Worm (Caenorhabditis elegans) whole organism, mixed stage, embryonic: ENCODE measurements around the gene H03E18.2.

Source experiments
- M03D4.4 ChIP-seq: sonication (generic microtip); optimal IDR thresholded peaks from 2 replicates; lab custom pipeline; 2017; ENCODE audit warnings: mild to moderate bottlenecking, missing genetic modification characterization, missing compliant biosample characterization
- bed-3 ChIP-seq: fragments of 200-800 bp; sonication (Bioruptor generic); optimal IDR thresholded peaks from 3 replicates; lab custom pipeline; 2018; ENCODE audit warnings: mild to moderate bottlenecking, missing genetic modification characterization, moderate library complexity, missing compliant biosample characterization
- blmp-1 ChIP-seq: fragments of 150-350 bp; optimal IDR thresholded peaks from 2 replicates; lab custom pipeline; 2014; ENCODE audit warnings: missing biosample characterization, missing genetic modification characterization
- ceh-39 ChIP-seq: fragments of 150-350 bp; optimal IDR thresholded peaks from 2 replicates; lab custom pipeline; 2014; ENCODE audit warnings: missing biosample characterization, missing genetic modification characterization
- ceh-43 ChIP-seq: fragments of 200-800 bp; sonication (Bioruptor generic); optimal IDR thresholded peaks from 2 replicates; lab custom pipeline; 2018; ENCODE audit warnings: mild to moderate bottlenecking, missing genetic modification characterization, moderate library complexity, missing compliant biosample characterization
- ceh-83 ChIP-seq: fragments of 200-800 bp; sonication (Bioruptor generic); optimal IDR thresholded peaks from 2 replicates; lab custom pipeline; 2018; ENCODE audit warnings: mild to moderate bottlenecking, missing genetic modification characterization, missing compliant biosample characterization
- ces-1 ChIP-seq: fragments of 150-350 bp; optimal IDR thresholded peaks from 2 replicates; lab custom pipeline; 2014; ENCODE audit warnings: missing biosample characterization, missing genetic modification reagents, missing genetic modification characterization
- cnd-1 ChIP-seq: fragments of 200-800 bp; sonication (Bioruptor generic); optimal IDR thresholded peaks from 2 replicates; lab custom pipeline; 2018; ENCODE audit warnings: mild to moderate bottlenecking, missing genetic modification characterization, missing compliant biosample characterization
- drap-1 ChIP-seq: fragments of 200-800 bp; sonication (Bioruptor generic); optimal IDR thresholded peaks from 3 replicates; lab custom pipeline; 2018; ENCODE audit warnings: mild to moderate bottlenecking, missing genetic modification characterization, missing compliant biosample characterization
- elt-1 ChIP-seq: sonication (generic microtip); optimal IDR thresholded peaks from 2 replicates; lab custom pipeline; 2017; ENCODE audit warnings: missing genetic modification characterization, mild to moderate bottlenecking, missing compliant biosample characterization, antibody characterized with exemption, moderate library complexity, borderline replicate concordance; ENCODE audit not compliant: insufficient read depth
- elt-3 ChIP-seq: fragments of 150-350 bp; optimal IDR thresholded peaks from 2 replicates; lab custom pipeline; 2014; ENCODE audit warnings: missing biosample characterization, missing genetic modification characterization
- flh-1 ChIP-seq: fragments of 200-800 bp; sonication (Bioruptor generic); optimal IDR thresholded peaks from 2 replicates; lab custom pipeline; 2018; ENCODE audit warnings: mild to moderate bottlenecking, missing genetic modification characterization, moderate library complexity, missing compliant biosample characterization
- ham-2 ChIP-seq: fragments of 200-800 bp; sonication (Bioruptor generic); optimal IDR thresholded peaks from 2 replicates; lab custom pipeline; 2018; ENCODE audit warnings: mild to moderate bottlenecking, missing genetic modification characterization, missing compliant biosample characterization
- hlh-1 ChIP-seq: fragments of 150-350 bp; optimal IDR thresholded peaks from 2 replicates; lab custom pipeline; 2014; ENCODE audit warnings: missing biosample characterization, missing genetic modification reagents, missing genetic modification characterization
- lin-13 ChIP-seq: fragments of 150-350 bp; optimal IDR thresholded peaks from 2 replicates; lab custom pipeline; 2014; ENCODE audit warnings: missing biosample characterization, missing genetic modification characterization
- lin-32 ChIP-seq: fragments of 200-800 bp; sonication (Bioruptor generic); optimal IDR thresholded peaks from 2 replicates; lab custom pipeline; 2018; ENCODE audit warnings: mild to moderate bottlenecking, missing genetic modification characterization, missing compliant biosample characterization
- lsy-2 ChIP-seq: fragments of 150-350 bp; optimal IDR thresholded peaks from 2 replicates; lab custom pipeline; 2014; ENCODE audit warnings: missing biosample characterization, missing genetic modification characterization
- mab-5 ChIP-seq: fragments of 150-350 bp; optimal IDR thresholded peaks from 2 replicates; lab custom pipeline; 2014; ENCODE audit warnings: missing biosample characterization, missing genetic modification characterization
- mep-1 ChIP-seq: fragments of 150-350 bp; optimal IDR thresholded peaks from 2 replicates; lab custom pipeline; 2017; ENCODE audit warnings: missing biosample characterization, missing genetic modification reagents, missing genetic modification characterization, inconsistent platforms
- mls-2 ChIP-seq: sonication (generic microtip); optimal IDR thresholded peaks from 2 replicates; lab custom pipeline; 2016; ENCODE audit warnings: mild to moderate bottlenecking, missing genetic modification characterization, moderate library complexity, missing compliant biosample characterization
- nhr-12 ChIP-seq: fragments of 150-350 bp; optimal IDR thresholded peaks from 2 replicates; lab custom pipeline; 2014; ENCODE audit warnings: missing biosample characterization, missing genetic modification characterization
- nhr-2 ChIP-seq: fragments of 150-350 bp; optimal IDR thresholded peaks from 2 replicates; lab custom pipeline; 2014; ENCODE audit warnings: missing biosample characterization, missing genetic modification characterization
- nhr-237 ChIP-seq: fragments of 150-350 bp; optimal IDR thresholded peaks from 2 replicates; lab custom pipeline; 2014; ENCODE audit warnings: missing biosample characterization, missing genetic modification characterization
- nhr-28 ChIP-seq: fragments of 150-350 bp; optimal IDR thresholded peaks from 2 replicates; lab custom pipeline; 2014; ENCODE audit warnings: missing biosample characterization, missing genetic modification characterization
- nhr-76 ChIP-seq: sonication (generic microtip); optimal IDR thresholded peaks from 2 replicates; lab custom pipeline; 2017; ENCODE audit warnings: missing biosample characterization, missing genetic modification characterization
- pha-4 ChIP-seq: fragments of 150-350 bp; optimal IDR thresholded peaks from 2 replicates; lab custom pipeline; 2018; ENCODE audit warnings: missing biosample characterization, missing genetic modification reagents, missing genetic modification characterization
- sem-2 ChIP-seq: fragments of 200-800 bp; sonication (Bioruptor generic); optimal IDR thresholded peaks from 2 replicates; lab custom pipeline; 2018; ENCODE audit warnings: mild to moderate bottlenecking, missing genetic modification characterization, missing compliant biosample characterization
- snpc-4 ChIP-seq: fragments of 150-350 bp; optimal IDR thresholded peaks from 2 replicates; lab custom pipeline; 2014; ENCODE audit warnings: missing biosample characterization, missing genetic modification characterization
- sptf-1 ChIP-seq: sonication (generic microtip); optimal IDR thresholded peaks from 2 replicates; lab custom pipeline; 2017; ENCODE audit warnings: mild to moderate bottlenecking, missing genetic modification characterization, moderate library complexity, missing compliant biosample characterization
- tbx-8 ChIP-seq: fragments of 200-800 bp; sonication (Bioruptor generic); optimal IDR thresholded peaks from 2 replicates; lab custom pipeline; 2018; ENCODE audit warnings: mild to moderate bottlenecking, missing genetic modification characterization, moderate library complexity, missing compliant biosample characterization
- unc-120 ChIP-seq: sonication (generic microtip); optimal IDR thresholded peaks from 2 replicates; lab custom pipeline; 2017; ENCODE audit warnings: missing genetic modification characterization, missing compliant biosample characterization; ENCODE audit not compliant: poor library complexity, severe bottlenecking
- unc-39 ChIP-seq: fragments of 150-350 bp; optimal IDR thresholded peaks from 2 replicates; lab custom pipeline; 2014; ENCODE audit warnings: missing biosample characterization, missing genetic modification characterization
- unc-62 ChIP-seq: fragments of 150-350 bp; optimal IDR thresholded peaks from 2 replicates; lab custom pipeline; 2014; ENCODE audit warnings: missing biosample characterization, missing genetic modification reagents, missing genetic modification characterization
- zip-8 ChIP-seq: fragments of 150-350 bp; optimal IDR thresholded peaks from 2 replicates; lab custom pipeline; 2014; ENCODE audit warnings: missing biosample characterization, missing genetic modification characterization
- ztf-11 ChIP-seq: fragments of 150-350 bp; optimal IDR thresholded peaks from 2 replicates; lab custom pipeline; 2014; ENCODE audit warnings: missing biosample characterization, missing genetic modification characterization

The H03E18.2 gene

ce11 chrX:8567823-8568314 lies 47.6 kb upstream of the H03E18.2 start:
- TF ChIP-seq unc-39 (no peak), flh-1 (no peak), blmp-1 (no peak), sptf-1 (no peak), drap-1 (GFP tag; lab: Kevin White, UChicago) (no peak), nhr-2 (tag; lab: Kevin White, UChicago) (no peak), nhr-76 (tag; lab: Kevin White, UChicago) (no peak), elt-1 (no peak), ces-1 (GFP tag; lab: Kevin White, UChicago) (no peak), M03D4.4 (no peak), lin-32 (GFP tag; lab: Kevin White, UChicago) (no peak), elt-3 (tag; lab: Kevin White, UChicago) (no peak), snpc-4 (tag; lab: Kevin White, UChicago) (no peak), mab-5 (tag; lab: Kevin White, UChicago) (no peak)

ce11 chrX:8567166-8567565 lies 46.9 kb upstream of the H03E18.2 start:
- TF ChIP-seq ceh-39 (no peak), cnd-1 (tag; lab: Kevin White, UChicago) (no peak), nhr-28 (tag; lab: Kevin White, UChicago) (no peak), unc-39 (no peak), snpc-4 (tag; lab: Kevin White, UChicago) (no peak), pha-4 (tag; lab: Kevin White, UChicago) (no peak), drap-1 (GFP tag; lab: Kevin White, UChicago) (no peak), zip-8 (no peak), sem-2 (no peak), lin-32 (GFP tag; lab: Kevin White, UChicago) (no peak), hlh-1 (tag; lab: Kevin White, UChicago) (no peak), blmp-1 (no peak), ceh-83 (GFP tag; lab: Kevin White, UChicago) (no peak), unc-120 (tag; lab: Kevin White, UChicago) (no peak), lsy-2 (tag; lab: Kevin White, UChicago) (no peak), lin-13 (no peak), nhr-237 (tag; lab: Kevin White, UChicago) (no peak), bed-3 (GFP tag; lab: Kevin White, UChicago) (no peak), ztf-11 (tag; lab: Kevin White, UChicago) (no peak), nhr-12 (tag; lab: Kevin White, UChicago) (no peak)

ce11 chrX:8566521-8567032 lies 46.3 kb upstream of the H03E18.2 start:
- TF ChIP-seq elt-1 (no peak), M03D4.4 (no peak), blmp-1 (no peak), mep-1 (tag; lab: Kevin White, UChicago) (no peak), hlh-1 (tag; lab: Kevin White, UChicago) (no peak), unc-62 (GFP tag; lab: Kevin White, UChicago) (no peak), flh-1 (no peak)
- TF ChIP-seq, all 35 proteins: peak for 0

- TF ChIP-seq drap-1 (GFP tag; lab: Kevin White, UChicago) (no peak), cnd-1 (tag; lab: Kevin White, UChicago) (peak; percentile 10), mep-1 (tag; lab: Kevin White, UChicago) (no peak), elt-1 (no peak), zip-8 (no peak), sptf-1 (peak; percentile 36), unc-39 (no peak), elt-3 (tag; lab: Kevin White, UChicago) (no peak), ham-2 (peak; percentile 11), ceh-83 (GFP tag; lab: Kevin White, UChicago) (no peak), tbx-8 (no peak), M03D4.4 (no peak), unc-120 (tag; lab: Kevin White, UChicago) (peak; percentile 48), lin-13 (no peak), nhr-2 (tag; lab: Kevin White, UChicago) (no peak), nhr-28 (tag; lab: Kevin White, UChicago) (no peak), bed-3 (GFP tag; lab: Kevin White, UChicago) (no peak), ces-1 (GFP tag; lab: Kevin White, UChicago) (peak; percentile 46), lsy-2 (tag; lab: Kevin White, UChicago) (peak; percentile 17), flh-1 (no peak), hlh-1 (tag; lab: Kevin White, UChicago) (peak; percentile 28), blmp-1 (no peak), unc-62 (GFP tag; lab: Kevin White, UChicago) (peak; percentile 65), ztf-11 (tag; lab: Kevin White, UChicago) (no peak), ceh-39 (no peak), nhr-237 (tag; lab: Kevin White, UChicago) (no peak), pha-4 (tag; lab: Kevin White, UChicago) (no peak), nhr-12 (tag; lab: Kevin White, UChicago) (no peak), sem-2 (no peak), mab-5 (tag; lab: Kevin White, UChicago) (no peak), nhr-76 (tag; lab: Kevin White, UChicago) (no peak), snpc-4 (tag; lab: Kevin White, UChicago) (no peak), lin-32 (GFP tag; lab: Kevin White, UChicago) (no peak), mls-2 (tag; lab: Kevin White, UChicago) (peak; percentile 15), ceh-43 (GFP tag; lab: Kevin White, UChicago) (no peak)
These were observed 45.6 kb upstream of the H03E18.2 start for ce11 chrX:8565810-8566416.
